Fruit fly (Drosophila melanogaster) whole organism, embryonic: ENCODE data around the gene Cyp4d20.

Experiments used
- Awh ChIP-seq: fragments of 200-800 bp; sonication (Bioruptor generic); IDR thresholded peaks from 2 replicates; pipeline ENCODE4, ENCODE4 v1.3.6; 2022; ENCODE audit warnings: missing biosample characterization, missing genetic modification characterization
- B-H2 ChIP-seq: fragments of 200-800 bp; sonication (Bioruptor generic); optimal IDR thresholded peaks from 2 replicates; lab custom pipeline; 2018; ENCODE audit warnings: missing biosample characterization, mild to moderate bottlenecking, missing genetic modification characterization
- Bteb2 ChIP-seq: fragments of 200-800 bp; sonication (Bioruptor generic); optimal IDR thresholded peaks from 2 replicates; lab custom pipeline; 2016; ENCODE audit warnings: missing biosample characterization, missing genetic modification characterization
- CG10979 ChIP-seq: fragments of 200-800 bp; sonication (Bioruptor generic); optimal IDR thresholded peaks from 2 replicates; lab custom pipeline; 2018; ENCODE audit warnings: missing biosample characterization, mild to moderate bottlenecking, missing genetic modification characterization, moderate library complexity
- CG11093 ChIP-seq: fragments of 200-800 bp; sonication (Bioruptor generic); IDR thresholded peaks from 3 replicates; pipeline ENCODE4 v1.3.6; 2022; ENCODE audit warnings: missing biosample characterization, missing genetic modification characterization
- CG11398 ChIP-seq: fragments of 200-800 bp; sonication (Bioruptor generic); optimal IDR thresholded peaks from 2 replicates; lab custom pipeline; 2016; ENCODE audit warnings: missing biosample characterization, missing genetic modification characterization
- CG11695 ChIP-seq: fragments of 200-800 bp; sonication (Bioruptor generic); IDR thresholded peaks from 3 replicates; pipeline ENCODE4 v1.3.6; 2022; ENCODE audit warnings: missing biosample characterization, missing genetic modification characterization
- CG12219 ChIP-seq: fragments of 200-800 bp; sonication (Bioruptor generic); optimal IDR thresholded peaks from 3 replicates; lab custom pipeline; 2018; ENCODE audit warnings: missing biosample characterization, mild to moderate bottlenecking, missing genetic modification characterization
- CG14860 ChIP-seq: fragments of 200-800 bp; sonication (Bioruptor generic); IDR thresholded peaks from 3 replicates; pipeline ENCODE4 v1.3.6; 2022; ENCODE audit warnings: missing biosample characterization, missing genetic modification characterization; ENCODE audit not compliant: partially characterized antibody
- CG17328 ChIP-seq: fragments of 200-800 bp; sonication (Bioruptor generic); IDR thresholded peaks from 2 replicates; pipeline ENCODE4 v1.3.6; 2022; ENCODE audit warnings: missing biosample characterization, missing genetic modification characterization
- CG17385 ChIP-seq: fragments of 200-800 bp; sonication (Bioruptor generic); optimal IDR thresholded peaks from 3 replicates; lab custom pipeline; 2018; ENCODE audit warnings: missing biosample characterization, mild to moderate bottlenecking, missing genetic modification characterization
- CG17912 ChIP-seq: fragments of 200-800 bp; sonication (Bioruptor generic); optimal IDR thresholded peaks from 2 replicates; lab custom pipeline; 2018; ENCODE audit warnings: missing biosample characterization, mild to moderate bottlenecking, missing genetic modification characterization
- CG2129 ChIP-seq: fragments of 200-800 bp; sonication (Bioruptor generic); IDR thresholded peaks from 2 replicates; pipeline ENCODE4 v1.3.6; 2022; ENCODE audit warnings: missing biosample characterization, missing genetic modification characterization; ENCODE audit not compliant: partially characterized antibody
- CG2875 ChIP-seq: fragments of 200-800 bp; sonication (Bioruptor generic); optimal IDR thresholded peaks from 2 replicates; lab custom pipeline; 2017; ENCODE audit warnings: missing biosample characterization, mild to moderate bottlenecking, missing genetic modification characterization, missing genetic modification reagents
- CG33557 ChIP-seq: fragments of 200-800 bp; sonication (Bioruptor generic); optimal IDR thresholded peaks from 2 replicates; lab custom pipeline; 2019; ENCODE audit warnings: missing biosample characterization, mild to moderate bottlenecking, missing genetic modification characterization, moderate library complexity
- CG34376 ChIP-seq: fragments of 200-800 bp; sonication (Bioruptor generic); optimal IDR thresholded peaks from 2 replicates; lab custom pipeline; 2018; ENCODE audit warnings: missing biosample characterization, mild to moderate bottlenecking, missing genetic modification characterization
- CG4328 ChIP-seq: fragments of 200-800 bp; sonication (Bioruptor generic); optimal IDR thresholded peaks from 3 replicates; lab custom pipeline; 2017; ENCODE audit warnings: missing biosample characterization, missing genetic modification reagents, missing genetic modification characterization
- CG4617 ChIP-seq: fragments of 200-800 bp; sonication (Bioruptor generic); optimal IDR thresholded peaks from 3 replicates; lab custom pipeline; 2016; ENCODE audit warnings: missing biosample characterization, missing genetic modification characterization, borderline replicate concordance
- CG4707 ChIP-seq: fragments of 200-800 bp; sonication (Bioruptor generic); optimal IDR thresholded peaks from 2 replicates; lab custom pipeline; 2018; ENCODE audit warnings: missing biosample characterization, mild to moderate bottlenecking, missing genetic modification characterization, moderate library complexity
- CG4730 ChIP-seq: fragments of 200-800 bp; sonication (Bioruptor generic); IDR thresholded peaks from 2 replicates; pipeline ENCODE4 v1.3.6; 2022; ENCODE audit warnings: missing biosample characterization, missing genetic modification characterization
- CG5953 ChIP-seq: fragments of 200-800 bp; sonication (Bioruptor generic); IDR thresholded peaks from 2 replicates; pipeline ENCODE4 v1.3.6; 2022; ENCODE audit warnings: missing biosample characterization, missing genetic modification characterization
- CG6689 ChIP-seq: fragments of 200-800 bp; sonication (Bioruptor generic); IDR thresholded peaks from 2 replicates; pipeline ENCODE4 v1.3.6; 2022; ENCODE audit warnings: missing biosample characterization, missing genetic modification characterization
- CG7556 ChIP-seq: fragments of 200-800 bp; sonication (Bioruptor generic); optimal IDR thresholded peaks from 2 replicates; lab custom pipeline; 2017; ENCODE audit warnings: missing biosample characterization, mild to moderate bottlenecking, missing genetic modification characterization
- Ets97D ChIP-seq: fragments of 200-800 bp; sonication (Bioruptor generic); optimal IDR thresholded peaks from 3 replicates; lab custom pipeline; 2016; ENCODE audit warnings: missing biosample characterization, missing genetic modification characterization
- HLH54F ChIP-seq: fragments of 200-800 bp; sonication (Bioruptor generic); optimal IDR thresholded peaks from 3 replicates; lab custom pipeline; 2016; ENCODE audit warnings: missing biosample characterization, missing genetic modification characterization
- Hey ChIP-seq: fragments of 200-800 bp; sonication (Bioruptor generic); optimal IDR thresholded peaks from 3 replicates; lab custom pipeline; 2018; ENCODE audit warnings: missing biosample characterization, mild to moderate bottlenecking, missing genetic modification characterization
- HmgZ ChIP-seq: fragments of 200-800 bp; sonication (Bioruptor generic); optimal IDR thresholded peaks from 2 replicates; lab custom pipeline; 2018; ENCODE audit warnings: missing biosample characterization, mild to moderate bottlenecking, missing genetic modification characterization
- Jarid2 ChIP-seq: fragments of 200-800 bp; sonication (Bioruptor generic); optimal IDR thresholded peaks from 3 replicates; lab custom pipeline; 2017; ENCODE audit warnings: mild to moderate bottlenecking, missing biosample characterization, missing genetic modification reagents, missing genetic modification characterization
- Med ChIP-seq: fragments of 200-800 bp; sonication (Bioruptor generic); peaks from one replicate; lab custom pipeline; 2016; ENCODE audit warnings: missing biosample characterization, missing genetic modification characterization, mild to moderate bottlenecking, inconsistent platforms, moderate library complexity
- PHDP ChIP-seq: fragments of 200-800 bp; sonication (Bioruptor generic); optimal IDR thresholded peaks from 3 replicates; lab custom pipeline; 2018; ENCODE audit warnings: missing biosample characterization, mild to moderate bottlenecking, missing genetic modification characterization, moderate library complexity
- Pdp1 ChIP-seq, 2 experiments: fragments of 200-800 bp; sonication (Bioruptor generic); optimal IDR thresholded peaks; 3 replicates each; lab custom pipeline; 2016; ENCODE audit warnings: missing biosample characterization in 2 of 2, missing genetic modification characterization in 2 of 2, mild to moderate bottlenecking in 1 of 2, moderate library complexity in 1 of 2
- Ptx1 ChIP-seq: fragments of 200-800 bp; sonication (Bioruptor generic); IDR thresholded peaks from 2 replicates; pipeline ENCODE4 v1.3.6; 2022; ENCODE audit warnings: missing biosample characterization, missing genetic modification characterization
- Rfx ChIP-seq: fragments of 200-800 bp; sonication (Bioruptor generic); IDR thresholded peaks from 2 replicates; pipeline ENCODE4 v1.3.6; 2022; ENCODE audit warnings: missing biosample characterization, missing genetic modification characterization
- Side ChIP-seq: fragments of 200-800 bp; sonication (Bioruptor generic); optimal IDR thresholded peaks from 2 replicates; lab custom pipeline; 2016; ENCODE audit warnings: missing biosample characterization, missing genetic modification characterization
- Spps ChIP-seq: fragments of 200-800 bp; sonication (Bioruptor generic); optimal IDR thresholded peaks from 2 replicates; lab custom pipeline; 2018; ENCODE audit warnings: missing biosample characterization, mild to moderate bottlenecking, missing genetic modification characterization
- Sry-δ ChIP-seq: fragments of 200-800 bp; sonication (Bioruptor generic); optimal IDR thresholded peaks from 2 replicates; lab custom pipeline; 2016; ENCODE audit warnings: missing biosample characterization, missing genetic modification characterization
- YL-1 ChIP-seq: fragments of 200-800 bp; sonication (Bioruptor generic); optimal IDR thresholded peaks from 3 replicates; lab custom pipeline; 2017; ENCODE audit warnings: missing biosample characterization, mild to moderate bottlenecking, missing genetic modification characterization
- amos ChIP-seq: fragments of 200-800 bp; sonication (Bioruptor generic); IDR thresholded peaks from 2 replicates; pipeline ENCODE4 v1.3.6; 2022; ENCODE audit warnings: missing biosample characterization, missing genetic modification characterization; ENCODE audit not compliant: partially characterized antibody
- ci ChIP-seq: fragments of 200-800 bp; sonication (Bioruptor generic); IDR thresholded peaks from 3 replicates; pipeline ENCODE4 v1.3.6; 2022; ENCODE audit warnings: missing biosample characterization, missing genetic modification characterization
- eve ChIP-seq, 2 experiments: fragments of >200 bp; optimal IDR thresholded peaks; 2 replicates each; lab custom pipeline; 2017; ENCODE audit warnings: missing biosample characterization in 2 of 2, missing genetic modification characterization in 2 of 2
- gro ChIP-seq: fragments of 200-800 bp; sonication (Bioruptor generic); optimal IDR thresholded peaks from 2 replicates; lab custom pipeline; 2016; ENCODE audit warnings: missing biosample characterization, missing genetic modification characterization
- gsb-n ChIP-seq: fragments of 200-800 bp; sonication (Bioruptor generic); optimal IDR thresholded peaks from 3 replicates; lab custom pipeline; 2018; ENCODE audit warnings: missing biosample characterization, mild to moderate bottlenecking, missing genetic modification characterization
- kni ChIP-seq: fragments of 200-800 bp; sonication (Bioruptor generic); optimal IDR thresholded peaks from 3 replicates; lab custom pipeline; 2017; ENCODE audit warnings: mild to moderate bottlenecking, missing biosample characterization, missing genetic modification reagents, missing genetic modification characterization
- knrl ChIP-seq: fragments of 200-800 bp; sonication (Bioruptor generic); IDR thresholded peaks from 3 replicates; pipeline ENCODE4 v1.3.6; 2022; ENCODE audit warnings: missing biosample characterization, missing genetic modification characterization; ENCODE audit not compliant: partially characterized antibody
- org-1 ChIP-seq: fragments of 200-800 bp; sonication (Bioruptor generic); optimal IDR thresholded peaks from 2 replicates; lab custom pipeline; 2017; ENCODE audit warnings: missing biosample characterization, missing genetic modification characterization
- ro ChIP-seq: fragments of 200-800 bp; sonication (Bioruptor generic); IDR thresholded peaks from 2 replicates; pipeline ENCODE4 v1.3.6; 2022; ENCODE audit warnings: missing biosample characterization, missing genetic modification characterization
- sens ChIP-seq: fragments of 200-800 bp; sonication (Bioruptor generic); peaks from one replicate; lab custom pipeline; 2016; ENCODE audit warnings: missing biosample characterization, missing genetic modification characterization
- unc-4 ChIP-seq: fragments of 200-800 bp; sonication (Bioruptor generic); IDR thresholded peaks from 2 replicates; pipeline ENCODE4 v1.3.6; 2022; ENCODE audit warnings: missing biosample characterization, missing genetic modification characterization; ENCODE audit not compliant: partially characterized antibody
- unpg ChIP-seq: fragments of 200-800 bp; sonication (Bioruptor generic); optimal IDR thresholded peaks from 3 replicates; lab custom pipeline; 2018; ENCODE audit warnings: missing biosample characterization, mild to moderate bottlenecking, missing genetic modification characterization, moderate library complexity
- wdn ChIP-seq: fragments of 200-800 bp; sonication (Bioruptor generic); IDR thresholded peaks from 2 replicates; pipeline ENCODE4 v1.3.6; 2022; ENCODE audit warnings: missing biosample characterization, missing genetic modification characterization
- wek ChIP-seq: fragments of 200-800 bp; sonication (Bioruptor generic); optimal IDR thresholded peaks from 3 replicates; lab custom pipeline; 2018; ENCODE audit warnings: missing biosample characterization, mild to moderate bottlenecking, missing genetic modification characterization, moderate library complexity
- z ChIP-seq: fragments of 200-800 bp; sonication (Bioruptor generic); IDR thresholded peaks from 3 replicates; pipeline ENCODE4 v1.3.6; 2022; ENCODE audit warnings: missing biosample characterization, missing genetic modification characterization

Gene Cyp4d20

dm6 chr3L:2468509-2468908, 9.7 kb downstream of the Cyp4d20 start (continued):
- TF ChIP-seq amos (no peak), CG4328 (no peak), CG2875 (peak; percentile 37), CG14860 (GFP tag; lab: Robert Waterston, UW) (no peak), HLH54F (GFP tag; lab: Kevin White, UChicago) (no peak), CG6689 (GFP tag; lab: Robert Waterston, UW) (no peak), kni (GFP tag; lab: Kevin White, UChicago) (peak; percentile 65), z (no peak), CG17328 (GFP tag; lab: Robert Waterston, UW) (no peak), Side (GFP tag; lab: Kevin White, UChicago) (no peak), CG4707 (GFP tag; lab: Kevin White, UChicago) (peak; percentile 3), Bteb2 (GFP tag; lab: Kevin White, UChicago) (no peak), CG11093 (GFP tag; lab: Robert Waterston, UW) (no peak), knrl (GFP tag; lab: Robert Waterston, UW) (no peak), eve (GFP tag; optimal IDR thresholded peaks at IDR 0.05; lab: Kevin White, UChicago) (peak in 1 of 2 experiments; percentile 70), CG5953 (GFP tag; lab: Robert Waterston, UW) (no peak), Rfx (GFP tag; lab: Robert Waterston, UW) (no peak), ro (no peak), Pdp1 (GFP tag; optimal IDR thresholded peaks at IDR 0.05; lab: Kevin White, UChicago) (no peak), Ptx1 (GFP tag; lab: Robert Waterston, UW) (no peak), ci (no peak), Jarid2 (GFP tag; lab: Kevin White, UChicago) (no peak), CG17912 (GFP tag; lab: Kevin White, UChicago) (no peak), Ets97D (no peak), org-1 (GFP tag; lab: Kevin White, UChicago) (peak; percentile 17), CG7556 (GFP tag; lab: Kevin White, UChicago) (no peak), Awh (GFP tag; lab: Robert Waterston, UW) (no peak), Med (GFP tag; lab: Kevin White, UChicago) (peak; percentile 73), CG11398 (GFP tag; lab: Kevin White, UChicago) (peak; percentile 44), Hey (tag; lab: Kevin White, UChicago) (no peak), PHDP (tag; lab: Kevin White, UChicago) (peak; percentile 3), Sry-δ (GFP tag; lab: Kevin White, UChicago) (no peak), unpg (no peak), CG10979 (peak; percentile 22), CG2129 (GFP tag; lab: Robert Waterston, UW) (no peak), CG33557 (GFP tag; lab: Kevin White, UChicago) (peak; percentile 64), CG34376 (GFP tag; lab: Kevin White, UChicago) (no peak), gsb-n (tag; lab: Kevin White, UChicago) (no peak), gro (no peak), CG11695 (no peak), CG12219 (no peak), CG17385 (no peak), CG4617 (no peak), wdn (GFP tag; lab: Robert Waterston, UW) (no peak), YL-1 (GFP tag; lab: Kevin White, UChicago) (no peak), wek (GFP tag; lab: Kevin White, UChicago) (no peak), Spps (no peak), unc-4 (GFP tag; lab: Robert Waterston, UW) (no peak), sens (peak; percentile 91), CG4730 (GFP tag; lab: Robert Waterston, UW) (no peak), HmgZ (no peak), B-H2 (GFP tag; lab: Kevin White, UChicago) (no peak)
